Worm (Caenorhabditis elegans): ENCODE measurements around the gene F09G8.5.

- no peak for TF ChIP-seq snpc-4 (tag; optimal IDR thresholded peaks at IDR 0.05)
- no peak for TF ChIP-seq nhr-129 (tag; optimal IDR thresholded peaks at IDR 0.05)
- TF ChIP-seq unc-55 (GFP tag; optimal IDR thresholded peaks at IDR 0.05): no peak
- no peak for TF ChIP-seq nhr-12 (tag; optimal IDR thresholded peaks at IDR 0.05)
- no peak for TF ChIP-seq R02D3.7 (tag; optimal IDR thresholded peaks at IDR 0.05)
- TF ChIP-seq nhr-77 (tag; optimal IDR thresholded peaks at IDR 0.05): no peak
- no peak for TF ChIP-seq nhr-10 (tag; optimal IDR thresholded peaks at IDR 0.05)
- TF ChIP-seq lin-39 (tag; optimal IDR thresholded peaks at IDR 0.05): no peak
- no peak for TF ChIP-seq nhr-25 (tag; optimal IDR thresholded peaks at IDR 0.05)
- no peak for TF ChIP-seq skn-1 (tag; optimal IDR thresholded peaks at IDR 0.05)
- TF ChIP-seq lin-13 (GFP tag; optimal IDR thresholded peaks at IDR 0.05): no peak
- TF ChIP-seq fos-1 (tag; optimal IDR thresholded peaks at IDR 0.05): no peak
- no peak for TF ChIP-seq unc-62 (GFP tag; optimal IDR thresholded peaks at IDR 0.05)
- TF ChIP-seq egl-27 (tag; optimal IDR thresholded peaks at IDR 0.05): no peak
Observed at ce11 chrIII:8271676-8272225, 17.0 kb downstream of the F09G8.5 start, which contains the start of the genes mps-4 and F09G8.10.

All from whole organism, L2 larva.